Fruit fly (Drosophila melanogaster): ENCODE data around the gene kst.

DNA sequence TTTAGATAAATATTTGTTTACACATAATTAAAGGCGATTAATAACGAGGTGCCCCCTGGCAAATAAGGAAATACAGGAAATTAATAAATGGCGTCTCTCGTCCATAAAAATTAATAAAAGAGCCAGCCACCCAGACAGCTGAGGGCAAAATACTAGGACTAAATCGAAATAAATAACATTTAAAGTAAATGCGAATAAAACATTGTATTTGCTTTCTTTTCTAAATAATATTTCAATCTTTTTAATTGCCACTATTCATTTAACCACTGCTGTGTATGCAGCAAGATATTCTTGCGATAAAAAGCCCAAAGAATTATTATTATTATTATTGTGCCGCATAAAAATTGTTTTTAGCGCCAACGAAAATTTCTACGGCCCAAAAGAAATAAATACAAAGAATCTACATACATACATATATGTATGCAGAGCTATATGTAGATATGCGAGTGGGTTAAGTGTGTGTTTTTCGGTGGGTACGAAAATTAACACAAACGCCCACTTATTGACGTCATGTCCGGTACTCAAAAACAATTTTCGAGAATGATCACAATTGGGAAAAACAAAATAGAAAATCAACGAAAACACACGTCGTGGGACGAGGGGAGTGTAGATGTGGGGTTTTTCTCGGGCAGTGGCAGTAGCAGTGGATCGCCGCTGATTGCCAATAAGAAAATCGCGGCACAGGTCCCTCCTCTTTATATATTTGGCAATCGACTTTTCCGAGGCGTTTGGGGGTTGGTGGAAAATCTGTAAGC, 69.8 kb downstream of the kst start:
- no peak for TF ChIP-seq Myc (optimal IDR thresholded peaks at IDR 0.05)
- no peak for TF ChIP-seq psq (optimal IDR thresholded peaks at IDR 0.05)
- TF ChIP-seq Sin3A (optimal IDR thresholded peaks at IDR 0.05), result no peak
- TF ChIP-seq h (optimal IDR thresholded peaks at IDR 0.05), result no peak
- TF ChIP-seq insv (optimal IDR thresholded peaks at IDR 0.05), result no peak

All from Kc167 (cell line).